Worm (Caenorhabditis elegans) whole organism, L1 larva: ENCODE measurements around the gene str-139.

Source experiments
- egl-27 ChIP-seq, 2 experiments: fragments of 150-350 bp in 1 of 2; sonication (generic microtip); optimal IDR thresholded peaks; 3 replicates each; lab custom pipeline; 2017 to 2018; ENCODE audit warnings: missing biosample characterization in 2 of 2, missing genetic modification characterization in 2 of 2, missing genetic modification reagents in 2 of 2
- nhr-237 ChIP-seq: fragments of 150-350 bp; optimal IDR thresholded peaks from 2 replicates; lab custom pipeline; 2014; ENCODE audit warnings: missing biosample characterization, missing genetic modification characterization
- nhr-77 ChIP-seq: fragments of 150-350 bp; optimal IDR thresholded peaks from 2 replicates; lab custom pipeline; 2014; ENCODE audit warnings: missing biosample characterization, missing genetic modification characterization
- pax-3 ChIP-seq: fragments of 200-800 bp; sonication (Bioruptor generic); optimal IDR thresholded peaks from 2 replicates; lab custom pipeline; 2018; ENCODE audit warnings: mild to moderate bottlenecking, missing genetic modification characterization, moderate library complexity, missing compliant biosample characterization

DNA sequence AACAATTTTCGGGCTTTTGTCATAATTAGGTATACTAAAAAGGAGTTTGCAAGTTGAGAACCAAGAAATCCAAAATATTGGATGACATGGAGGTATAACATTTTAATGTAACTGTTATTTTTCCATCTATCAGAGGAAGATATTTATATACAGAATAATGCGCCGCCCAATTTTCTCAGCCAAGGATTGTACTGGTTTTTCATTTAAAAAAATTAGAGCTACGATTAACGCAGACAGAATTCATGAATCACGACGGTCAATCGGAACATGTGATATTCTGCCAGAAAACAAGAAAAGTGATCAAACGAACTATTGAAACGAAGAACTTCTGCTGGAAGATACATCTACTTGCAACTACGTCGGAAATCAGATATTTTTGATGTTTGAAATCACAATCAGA, 36.3 kb upstream of the str-139 start, which contains the start of gene str-145:
- no peak for TF ChIP-seq nhr-237
- TF ChIP-seq pax-3 (tag; lab: Kevin White, UChicago): no peak
- TF ChIP-seq nhr-77 (tag; lab: Kevin White, UChicago): no peak
- TF ChIP-seq egl-27 (tag; optimal IDR thresholded peaks at IDR 0.05; lab: Kevin White, UChicago): no peak
